Worm (Caenorhabditis elegans) whole organism, dauer: ENCODE results near the gene ZK1290.7.

Experiments used
- unc-62 ChIP-seq: sonication (generic microtip); optimal IDR thresholded peaks from 2 replicates; lab custom pipeline; 2017; ENCODE audit warnings: missing biosample characterization, missing genetic modification reagents, missing genetic modification characterization

Gene ZK1290.7

ce11 chrII:7525458-7525857 lies at the start of gene ZK1290.7, which contains the start of gene rnh-1.1:
Gene ZK1290.7 (minus strand): TSS chrII:7525558.
Gene rnh-1.1 (plus strand): TSS chrII:7525738.
- no peak for TF ChIP-seq unc-62 (GFP tag; lab: Kevin White, UChicago)

ce11 chrII:7574143-7574542 lies 48.8 kb upstream of the ZK1290.7 start, which contains the start of gene F35D2.2:
Gene F35D2.2 (plus strand): TSS chrII:7574443.
- no peak for TF ChIP-seq unc-62 (GFP tag; lab: Kevin White, UChicago)

- TF ChIP-seq unc-62 (GFP tag; lab: Kevin White, UChicago): no peak
Measured at ce11 chrII:7570820-7571219, 45.5 kb upstream of the ZK1290.7 start.

ce11 chrII:7570305-7570704 lies 44.9 kb upstream of the ZK1290.7 start, which contains the start of gene F35D2.3:
Gene F35D2.3 (plus strand): TSS chrII:7570605.
- no peak for TF ChIP-seq unc-62 (GFP tag; lab: Kevin White, UChicago)

- TF ChIP-seq unc-62 (GFP tag; lab: Kevin White, UChicago): no peak
Measured at ce11 chrII:7562616-7563015, 37.3 kb upstream of the ZK1290.7 start.

ce11 chrII:7561494-7561893 lies 36.1 kb upstream of the ZK1290.7 start, which contains the start of the genes ZK1290.11 and ZK1290.1:
Gene ZK1290.11 (minus strand): TSS chrII:7561594.
Gene ZK1290.1 (plus strand): TSS chrII:7561764.
- no peak for TF ChIP-seq unc-62 (GFP tag; lab: Kevin White, UChicago)

ce11 chrII:7560844-7561243 lies 35.5 kb upstream of the ZK1290.7 start:
- TF ChIP-seq unc-62 (GFP tag; lab: Kevin White, UChicago): no peak

- no peak for TF ChIP-seq unc-62 (GFP tag; lab: Kevin White, UChicago)
Measured at ce11 chrII:7558864-7559263, 33.5 kb upstream of the ZK1290.7 start.

ce11 chrII:7557981-7558380 lies 32.6 kb upstream of the ZK1290.7 start:
- TF ChIP-seq unc-62 (GFP tag; lab: Kevin White, UChicago): no peak

- TF ChIP-seq unc-62 (GFP tag; lab: Kevin White, UChicago): no peak
Measured at ce11 chrII:7555454-7555853, 30.1 kb upstream of the ZK1290.7 start, which contains the start of gene ZK1290.14. Gene ZK1290.14 (minus strand): TSS chrII:7555592.

- no peak for TF ChIP-seq unc-62 (GFP tag; lab: Kevin White, UChicago)
Measured at ce11 chrII:7554716-7555247, 29.4 kb upstream of the ZK1290.7 start.

- TF ChIP-seq unc-62 (GFP tag; lab: Kevin White, UChicago): no peak
Measured at ce11 chrII:7553806-7554205, 28.4 kb upstream of the ZK1290.7 start, which contains the start of gene ZK1290.10. Gene ZK1290.10 (minus strand): TSS chrII:7553906.

- TF ChIP-seq unc-62 (GFP tag; lab: Kevin White, UChicago): no peak
Measured at ce11 chrII:7549035-7549434, 23.7 kb upstream of the ZK1290.7 start, which contains the start of gene tph-1. Gene tph-1 (plus strand): TSS chrII:7549335.

- TF ChIP-seq unc-62 (GFP tag; lab: Kevin White, UChicago): no peak
Measured at ce11 chrII:7548044-7548443, 22.7 kb upstream of the ZK1290.7 start, which contains the start of gene fbxa-224. Gene fbxa-224 (minus strand): TSS chrII:7548144.

- no peak for TF ChIP-seq unc-62 (GFP tag; lab: Kevin White, UChicago)
Measured at ce11 chrII:7547269-7547668, 21.9 kb upstream of the ZK1290.7 start.

- no peak for TF ChIP-seq unc-62 (GFP tag; lab: Kevin White, UChicago)
Measured at ce11 chrII:7545364-7545763, 20.0 kb upstream of the ZK1290.7 start.

ce11 chrII:7544782-7545181 lies 19.4 kb upstream of the ZK1290.7 start:
- no peak for TF ChIP-seq unc-62 (GFP tag; lab: Kevin White, UChicago)
